Worm (Caenorhabditis elegans) whole organism, L3 larva: Measurements from ENCODE around the gene col-169.

Source experiments
- R02D3.7 ChIP-seq: fragments of 150-350 bp; optimal IDR thresholded peaks from 2 replicates; lab custom pipeline; 2014; ENCODE audit warnings: missing biosample characterization, missing genetic modification characterization
- ceh-82 ChIP-seq: fragments of 150-350 bp; optimal IDR thresholded peaks from 2 replicates; lab custom pipeline; 2014; ENCODE audit warnings: missing biosample characterization, missing genetic modification characterization
- egl-27 ChIP-seq: sonication (generic microtip); optimal IDR thresholded peaks from 4 replicates; lab custom pipeline; 2017; ENCODE audit warnings: missing biosample characterization, missing genetic modification reagents, missing genetic modification characterization
- elt-1 ChIP-seq: fragments of 150-350 bp; optimal IDR thresholded peaks from 2 replicates; lab custom pipeline; 2014; ENCODE audit warnings: missing biosample characterization, missing genetic modification characterization
- nfya-1 ChIP-seq: sonication (generic microtip); optimal IDR thresholded peaks from 2 replicates; lab custom pipeline; 2017; ENCODE audit warnings: missing genetic modification characterization, mild to moderate bottlenecking, missing compliant biosample characterization, antibody characterized with exemption, moderate library complexity; ENCODE audit not compliant: insufficient read depth
- nhr-77 ChIP-seq: fragments of 150-350 bp; optimal IDR thresholded peaks from 2 replicates; lab custom pipeline; 2014; ENCODE audit warnings: missing biosample characterization, missing genetic modification characterization
- unc-39 ChIP-seq: sonication (generic microtip); optimal IDR thresholded peaks from 4 replicates; lab custom pipeline; 2017; ENCODE audit warnings: missing biosample characterization, missing genetic modification characterization
- ztf-11 ChIP-seq: fragments of 150-350 bp; optimal IDR thresholded peaks from 2 replicates; lab custom pipeline; 2014; ENCODE audit warnings: missing biosample characterization, missing genetic modification characterization

ce11 chrX:6365715-6366114 is 36.8 kb downstream of the col-169 start, which contains the start of gene C03B1.3:
- TF ChIP-seq ceh-82 (tag; lab: Kevin White, UChicago) = no peak
- TF ChIP-seq R02D3.7 = no peak
- no peak for TF ChIP-seq ztf-11 (tag; lab: Kevin White, UChicago)
- TF ChIP-seq nfya-1 = no peak
- TF ChIP-seq egl-27 (tag; lab: Kevin White, UChicago) = no peak
- TF ChIP-seq unc-39 = no peak
- TF ChIP-seq nhr-77 = no peak
- TF ChIP-seq elt-1 (tag; lab: Kevin White, UChicago) = no peak
